Fruit fly (Drosophila melanogaster): ENCODE results near the gene Ran-like.

Gene Ran-like

DNA sequence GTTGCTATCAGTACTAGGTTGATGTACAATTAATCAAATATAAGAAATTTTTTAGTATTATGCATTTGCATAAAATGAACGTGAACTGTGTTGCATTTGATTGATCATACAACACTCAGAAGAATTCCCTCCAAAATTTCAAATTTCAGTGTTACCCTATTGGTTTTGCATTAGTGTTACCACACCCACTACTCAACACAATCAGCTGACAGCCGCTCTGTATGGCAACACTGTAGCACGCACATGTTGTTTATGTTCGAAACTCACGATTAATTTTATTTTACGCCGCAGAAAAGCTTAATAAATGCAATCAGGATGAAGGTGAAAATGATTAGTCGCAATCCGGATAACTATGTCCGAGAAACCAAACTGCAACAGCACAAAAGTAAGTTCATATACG, 13.5 kb upstream of the Ran-like start, which contains the start of gene CG7275:
CG7275 (plus strand) TSS at position 215 of the 400 bp plus-strand sequence.
- TF ChIP-seq Lpt (GFP tag; optimal IDR thresholded peaks at IDR 0.05): no peak
- no peak for TF ChIP-seq CG8119 (GFP tag; IDR thresholded peaks at IDR 0.05)
- no peak for TF ChIP-seq Hr4 (GFP tag; optimal IDR thresholded peaks at IDR 0.05)
- no peak for TF ChIP-seq CG7368 (GFP tag; optimal IDR thresholded peaks at IDR 0.05)
- TF ChIP-seq lz (GFP tag; optimal IDR thresholded peaks at IDR 0.05): no peak
- no peak for TF ChIP-seq Hr39 (GFP tag; optimal IDR thresholded peaks at IDR 0.05)
- no peak for TF ChIP-seq CG11294 (GFP tag; IDR thresholded peaks at IDR 0.05)
- no peak for TF ChIP-seq CG11762 (GFP tag; optimal IDR thresholded peaks at IDR 0.05; ENCODE audit: insufficient read depth)
- TF ChIP-seq CG9139 (GFP tag; optimal IDR thresholded peaks at IDR 0.05): no peak
- TF ChIP-seq CG6163 (GFP tag; IDR thresholded peaks at IDR 0.05): no peak
- TF ChIP-seq Gug (GFP tag; IDR thresholded peaks at IDR 0.05): no peak

DNA sequence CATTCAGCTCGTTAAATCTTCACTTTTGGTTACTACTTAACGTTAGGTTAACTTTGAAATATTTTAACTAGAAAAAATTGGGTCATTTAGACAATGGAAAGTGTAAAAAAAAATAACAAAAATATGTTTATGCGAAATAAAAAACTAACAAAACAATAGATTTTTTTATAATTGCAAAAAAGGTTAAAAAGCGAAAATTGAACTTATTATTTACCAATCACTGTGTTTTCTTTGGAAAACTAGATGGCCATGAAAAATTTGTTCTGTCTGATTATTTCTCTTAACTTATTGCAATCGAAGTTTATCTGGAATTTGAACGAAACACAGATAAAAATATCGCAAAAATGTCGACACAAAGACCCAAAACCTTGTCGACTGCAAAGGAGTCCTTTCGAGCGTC, 12.7 kb upstream of the Ran-like start, which contains the start of gene CG7276:
CG7276 (plus strand) TSS at position 301 of the 400 bp plus-strand sequence.
- TF ChIP-seq CG6792 (GFP tag; optimal IDR thresholded peaks at IDR 0.05) (no peak), CG11294 (GFP tag; IDR thresholded peaks at IDR 0.05) (no peak)

DNA sequence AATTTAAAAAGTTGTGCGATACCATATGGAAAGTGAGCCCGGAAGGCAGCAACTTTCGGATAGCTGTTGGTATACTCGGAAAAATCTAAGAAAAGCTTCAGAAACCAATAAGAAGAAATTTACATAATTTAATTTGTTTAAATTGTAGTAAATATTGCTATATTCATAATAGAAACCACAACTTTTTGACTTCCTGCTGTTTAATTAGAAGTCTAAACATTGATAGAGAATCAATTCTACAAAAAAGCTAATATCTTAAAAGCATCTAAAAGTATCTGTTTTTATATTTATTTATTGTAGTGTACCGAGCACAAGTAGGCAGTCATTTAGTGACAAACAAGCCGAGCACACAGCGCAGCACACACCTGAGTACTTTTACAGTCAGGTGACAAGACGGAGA, 11.1 kb upstream of the Ran-like start, which contains the start of gene CG13455:
CG13455 (plus strand) TSS at position 301 of the 400 bp plus-strand sequence.
- TF ChIP-seq lz (GFP tag; optimal IDR thresholded peaks at IDR 0.05) (no peak), Ets21C (GFP tag; optimal IDR thresholded peaks at IDR 0.05) (no peak), CG6854 (GFP tag; optimal IDR thresholded peaks at IDR 0.05) (no peak), CG15336 (GFP tag; IDR thresholded peaks at IDR 0.05) (no peak), CG11902 (GFP tag; optimal IDR thresholded peaks at IDR 0.05) (no peak), CG11294 (GFP tag; IDR thresholded peaks at IDR 0.05) (no peak), eg (GFP tag; IDR thresholded peaks at IDR 0.05) (no peak), Eip75B (GFP tag; optimal IDR thresholded peaks at IDR 0.05) (no peak), CG3919 (GFP tag; optimal IDR thresholded peaks at IDR 0.05) (no peak), ss (GFP tag; optimal IDR thresholded peaks at IDR 0.05) (no peak), Sox15 (GFP tag; optimal IDR thresholded peaks at IDR 0.05) (no peak), Blimp-1 (GFP tag; optimal IDR thresholded peaks at IDR 0.05) (no peak), pdm3 (GFP tag; optimal IDR thresholded peaks at IDR 0.05) (no peak), CG1621 (tag; optimal IDR thresholded peaks at IDR 0.05) (no peak), svp (GFP tag) (no peak), dsx (GFP tag; optimal IDR thresholded peaks at IDR 0.05; ENCODE audit: poor library complexity, severe bottlenecking) (no peak), CG34406 (GFP tag; optimal IDR thresholded peaks at IDR 0.05) (no peak), CG4318 (GFP tag; optimal IDR thresholded peaks at IDR 0.05) (no peak), vri (GFP tag; optimal IDR thresholded peaks at IDR 0.05) (no peak), CG6276 (GFP tag; optimal IDR thresholded peaks at IDR 0.05) (no peak)

DNA sequence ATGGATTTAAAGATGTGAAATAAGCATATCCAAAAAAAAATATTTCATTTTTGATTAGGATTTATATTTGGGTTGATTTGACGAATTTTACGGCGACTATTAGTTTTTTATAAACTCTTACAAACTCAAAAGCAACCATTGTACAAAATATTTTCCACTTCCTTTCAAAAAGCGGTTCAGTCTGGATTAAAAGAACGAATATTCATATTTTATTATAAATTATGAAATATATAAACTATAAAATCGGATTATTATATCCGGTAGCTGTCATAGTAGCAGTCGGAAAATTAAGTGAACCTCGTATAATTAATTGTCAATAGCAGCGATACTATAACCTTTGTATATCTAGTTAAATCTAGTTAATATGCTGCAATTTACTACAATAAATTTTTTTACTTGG, 10.2 kb upstream of the Ran-like start, which contains the start of gene CG12355:
CG12355 (minus strand) TSS at position 101 of the 400 bp plus-strand sequence.
- TF ChIP-seq fd59A (GFP tag; optimal IDR thresholded peaks at IDR 0.05): no peak
- no peak for TF ChIP-seq net (GFP tag; optimal IDR thresholded peaks at IDR 0.05)
- TF ChIP-seq CG31627 (GFP tag; optimal IDR thresholded peaks at IDR 0.05): no peak
- TF ChIP-seq Hr4 (GFP tag; optimal IDR thresholded peaks at IDR 0.05): no peak
- no peak for TF ChIP-seq achi (GFP tag; optimal IDR thresholded peaks at IDR 0.05)

DNA sequence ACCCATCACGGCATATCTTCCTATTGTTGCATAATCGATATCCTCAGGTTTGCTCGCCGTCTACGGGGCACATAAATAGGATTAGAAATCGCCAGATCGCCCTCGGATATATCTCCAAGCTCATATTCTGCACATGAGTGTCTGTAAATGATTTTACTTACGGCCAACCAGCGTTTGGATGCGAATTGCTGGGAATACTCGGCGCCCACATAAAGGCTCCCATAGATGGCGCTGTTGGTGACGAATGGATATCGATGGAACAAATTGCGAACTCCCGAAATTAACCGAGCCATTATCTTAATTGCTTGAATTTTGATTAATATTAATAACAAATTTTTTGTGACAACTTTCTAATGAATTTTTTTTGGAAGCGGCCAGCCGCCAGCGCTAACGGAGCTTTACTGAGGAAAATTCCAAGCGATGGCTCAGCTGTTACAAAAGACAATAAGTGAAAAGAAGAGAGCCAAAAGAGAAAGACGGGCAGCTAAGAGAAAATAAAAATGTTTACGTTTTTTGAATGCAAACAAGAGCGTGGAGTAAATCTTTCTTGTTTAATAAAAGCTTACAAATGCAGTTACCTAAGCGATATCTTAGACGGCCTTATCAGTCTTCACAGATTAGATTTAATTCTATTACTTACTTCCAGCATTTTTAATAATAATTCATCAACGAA, 9.5 kb upstream of the Ran-like start:
- TF ChIP-seq fkh (GFP tag; optimal IDR thresholded peaks at IDR 0.05) (peak; percentile 6), CG4318 (GFP tag; optimal IDR thresholded peaks at IDR 0.05) (no peak), Blimp-1 (GFP tag; optimal IDR thresholded peaks at IDR 0.05) (no peak), net (GFP tag; optimal IDR thresholded peaks at IDR 0.05) (no peak), eg (GFP tag; IDR thresholded peaks at IDR 0.05) (no peak), Eip78C (GFP tag) (peak; percentile 25), Sox15 (GFP tag; optimal IDR thresholded peaks at IDR 0.05) (no peak), vri (GFP tag; optimal IDR thresholded peaks at IDR 0.05) (peak; percentile 13)
